Worm (Caenorhabditis elegans): Measurements from ENCODE around the gene Y45F10C.2.

- TF ChIP-seq unc-62 (GFP tag; optimal IDR thresholded peaks at IDR 0.05 in 1 of 2) = no peak
- no peak for TF ChIP-seq unc-62 (tag; optimal IDR thresholded peaks at IDR 0.05)
- TF ChIP-seq nhr-42 (GFP tag; IDR thresholded peaks at IDR 0.05) = no peak
- no peak for TF ChIP-seq mdl-1 (tag; optimal IDR thresholded peaks at IDR 0.05)
- TF ChIP-seq pha-4 (GFP tag; IDR thresholded peaks at IDR 0.05) = no peak
- no peak for TF ChIP-seq pha-4 (tag; optimal IDR thresholded peaks at IDR 0.05)
- TF ChIP-seq daf-12 (tag; optimal IDR thresholded peaks at IDR 0.05) = no peak
- no peak for TF ChIP-seq nhr-237 (tag; optimal IDR thresholded peaks at IDR 0.05)
- no peak for TF ChIP-seq snpc-4 (tag; optimal IDR thresholded peaks at IDR 0.05)
- TF ChIP-seq ceh-44 (GFP tag; IDR thresholded peaks at IDR 0.05) = no peak
- TF ChIP-seq ces-1 (GFP tag; optimal IDR thresholded peaks at IDR 0.05) = no peak
- TF ChIP-seq nhr-25 (tag; optimal IDR thresholded peaks at IDR 0.05; ENCODE audit: borderline replicate concordance, insufficient read depth) = no peak
- no peak for TF ChIP-seq hlh-11 (tag; optimal IDR thresholded peaks at IDR 0.05)
- no peak for TF ChIP-seq zfp-2 (tag; optimal IDR thresholded peaks at IDR 0.05)
- TF ChIP-seq lsy-2 (tag; optimal IDR thresholded peaks at IDR 0.05) = no peak
- no peak for TF ChIP-seq ceh-28 (tag; optimal IDR thresholded peaks at IDR 0.05)
These were observed 47.9 kb upstream of the Y45F10C.2 start for ce11 chrIV:13710367-13710766.
